1 fruit fly cellular context compared by ENCODE assay signal in genomic region chr3L:10284869-10285268, dm6.
TF ChIP-seq lines count a peak whose summit lies in the region.

No protein-coding gene starts in this region.

TF ChIP-seq in whole organism, embryonic, 481 proteins besides CTCF, POLR2A, EP300 and RAD21 (continued from another document):
- TF ChIP-seq CG9437 (GFP tag; optimal IDR thresholded peaks at IDR 0.05; lab: Kevin White, UChicago) (no peak), ken (GFP tag; IDR thresholded peaks at IDR 0.05; lab: Robert Waterston, UW) (no peak), nerfin-1 (tag; optimal IDR thresholded peaks at IDR 0.05; lab: Kevin White, UChicago) (peak; percentile 73), CG1792 (GFP tag; optimal IDR thresholded peaks at IDR 0.05; lab: Kevin White, UChicago) (no peak), scrt (GFP tag; optimal IDR thresholded peaks at IDR 0.05; lab: Kevin White, UChicago) (no peak), CG13123 (GFP tag; optimal IDR thresholded peaks at IDR 0.05; lab: Kevin White, UChicago) (no peak), Eip74EF (GFP tag; optimal IDR thresholded peaks at IDR 0.05; lab: Kevin White, UChicago) (peak in 1 of 2 experiments; percentile 74), CG31388 (GFP tag; optimal IDR thresholded peaks at IDR 0.05; lab: Kevin White, UChicago) (no peak), CG16815 (GFP tag; optimal IDR thresholded peaks at IDR 0.05; lab: Kevin White, UChicago) (no peak), CkIIα-i1 (GFP tag; IDR thresholded peaks at IDR 0.05; lab: Robert Waterston, UW) (no peak), Drgx (GFP tag; IDR thresholded peaks at IDR 0.05; lab: Robert Waterston, UW) (no peak), CG2678 (tag; optimal IDR thresholded peaks at IDR 0.05; lab: Kevin White, UChicago) (no peak), insv (GFP tag; optimal IDR thresholded peaks at IDR 0.05; lab: Kevin White, UChicago) (no peak), CG1529 (GFP tag; optimal IDR thresholded peaks at IDR 0.05; lab: Kevin White, UChicago) (no peak), en (GFP tag; optimal IDR thresholded peaks at IDR 0.05; lab: Kevin White, UChicago) (no peak), CG10462 (GFP tag; optimal IDR thresholded peaks at IDR 0.05; lab: Kevin White, UChicago) (no peak), CG1647 (GFP tag; optimal IDR thresholded peaks at IDR 0.05; lab: Kevin White, UChicago) (no peak), chn (GFP tag; optimal IDR thresholded peaks at IDR 0.05; lab: Kevin White, UChicago) (peak; percentile 9), caup (GFP tag; optimal IDR thresholded peaks at IDR 0.05; lab: Kevin White, UChicago; ENCODE audit: severe bottlenecking) (no peak), sim (GFP tag; IDR thresholded peaks at IDR 0.05; lab: Robert Waterston, UW) (no peak), CG7987 (GFP tag; optimal IDR thresholded peaks at IDR 0.05; lab: Kevin White, UChicago) (no peak), vnd (GFP tag; IDR thresholded peaks at IDR 0.05; lab: Robert Waterston, UW; ENCODE audit: partially characterized antibody) (no peak), CG14667 (GFP tag; IDR thresholded peaks at IDR 0.05; lab: Robert Waterston, UW) (no peak), CG6654 (GFP tag; optimal IDR thresholded peaks at IDR 0.05; lab: Kevin White, UChicago) (peak; percentile 54), CG12236 (GFP tag; optimal IDR thresholded peaks at IDR 0.05; lab: Kevin White, UChicago) (no peak), CG17829 (tag; optimal IDR thresholded peaks at IDR 0.05; lab: Kevin White, UChicago) (peak; percentile 0), CG12391 (tag; optimal IDR thresholded peaks at IDR 0.05; lab: Kevin White, UChicago) (no peak), crp (GFP tag; optimal IDR thresholded peaks at IDR 0.05; lab: Kevin White, UChicago) (no peak), nerfin-2 (GFP tag; IDR thresholded peaks at IDR 0.05; lab: Robert Waterston, UW; ENCODE audit: partially characterized antibody) (no peak), Nf-YC (tag; optimal IDR thresholded peaks at IDR 0.05; lab: Kevin White, UChicago) (no peak), CG6791 (GFP tag; IDR thresholded peaks at IDR 0.05; lab: Robert Waterston, UW; ENCODE audit: partially characterized antibody) (peak; percentile 35; the same call in 2 of the 3 replicates), chm (GFP tag; IDR thresholded peaks at IDR 0.05; lab: Robert Waterston, UW) (no peak), emc (GFP tag; optimal IDR thresholded peaks at IDR 0.05; lab: Kevin White, UChicago) (no peak), chinmo (GFP tag; IDR thresholded peaks at IDR 0.05; lab: Robert Waterston, UW; ENCODE audit: partially characterized antibody) (no peak), CG2199 (GFP tag; IDR thresholded peaks at IDR 0.05; lab: Robert Waterston, UW) (peak; percentile 90), Dbx (GFP tag; IDR thresholded peaks at IDR 0.05; lab: Robert Waterston, UW) (no peak), bsh (GFP tag; optimal IDR thresholded peaks at IDR 0.05; lab: Kevin White, UChicago) (no peak), CG11723 (GFP tag; optimal IDR thresholded peaks at IDR 0.05; lab: Kevin White, UChicago) (no peak), CG7745 (tag; optimal IDR thresholded peaks at IDR 0.05; lab: Kevin White, UChicago) (no peak), seq (GFP tag; IDR thresholded peaks at IDR 0.05; lab: Robert Waterston, UW) (peak; percentile 54), CG33557 (GFP tag; optimal IDR thresholded peaks at IDR 0.05; lab: Kevin White, UChicago) (no peak), Ets65A (GFP tag; lab: Kevin White, UChicago) (peak; percentile 75), NFAT (GFP tag; IDR thresholded peaks at IDR 0.05; lab: Robert Waterston, UW) (no peak)
